5 worm cellular contexts compared by ENCODE assay signal in the genomic region with DNA sequence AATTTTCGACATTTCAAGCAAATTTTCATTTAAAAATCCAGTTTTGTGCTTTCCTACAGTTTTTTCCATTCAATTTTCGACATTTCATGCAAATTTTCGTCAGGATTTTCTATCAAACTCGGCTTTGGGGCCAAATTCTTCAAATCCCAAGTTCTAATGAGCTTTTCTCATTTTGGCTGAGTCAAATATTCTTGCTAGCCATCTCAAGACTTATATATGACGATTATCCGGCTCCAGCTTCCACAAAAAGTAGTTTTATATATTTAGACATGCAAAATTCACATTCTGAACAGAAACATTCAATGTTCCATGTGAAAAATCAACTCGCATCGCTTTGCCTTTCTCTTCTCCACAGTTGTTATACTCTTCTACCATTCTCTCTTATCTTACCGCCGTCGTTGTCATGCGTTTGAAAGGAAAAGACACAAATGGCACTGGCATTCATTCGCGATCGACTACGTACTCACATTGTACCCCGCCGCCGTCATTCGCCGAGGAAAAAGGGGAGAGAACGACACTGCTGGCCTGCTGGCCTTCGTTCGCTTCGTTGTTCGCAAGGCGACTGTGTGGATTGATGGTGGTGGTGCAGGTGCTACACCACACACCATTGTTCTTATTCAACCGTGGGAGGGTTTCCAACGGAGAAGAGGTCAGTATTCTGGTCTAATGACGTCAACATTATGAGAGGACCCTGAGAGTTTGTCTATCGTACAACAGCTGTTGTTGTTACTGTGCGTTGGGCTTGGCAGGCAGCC.
TF ChIP-seq lines count a peak whose summit lies in the region.

No protein-coding gene starts in this region.

TF ChIP-seq in whole organism, L1 larva, 84 proteins besides CTCF, POLR2A, EP300 and RAD21 (continues in another document):
- no peak for TF ChIP-seq nhr-90 (tag; optimal IDR thresholded peaks at IDR 0.05; lab: Kevin White, UChicago; ENCODE audit: poor library complexity)
- no peak for TF ChIP-seq grh-1 (GFP tag; IDR thresholded peaks at IDR 0.05; lab: Robert Waterston, UW)
- peak; percentile 59 for TF ChIP-seq snu-23 (GFP tag; optimal IDR thresholded peaks at IDR 0.05; lab: Kevin White, UChicago)
- TF ChIP-seq dpl-1 (GFP tag; optimal IDR thresholded peaks at IDR 0.05; lab: Kevin White, UChicago): peak in 2 of 3 experiments; percentile 37 to 38
- no peak for TF ChIP-seq aha-1 (tag; optimal IDR thresholded peaks at IDR 0.05; lab: Kevin White, UChicago)
- peak; percentile 8 for TF ChIP-seq nhr-71 (tag; optimal IDR thresholded peaks at IDR 0.05; lab: Kevin White, UChicago)
- no peak for TF ChIP-seq egl-13 (tag; optimal IDR thresholded peaks at IDR 0.05; lab: Kevin White, UChicago)
- TF ChIP-seq rnt-1 (tag; optimal IDR thresholded peaks at IDR 0.05; lab: Kevin White, UChicago): no peak
- TF ChIP-seq lsy-2 (tag; optimal IDR thresholded peaks at IDR 0.05; lab: Kevin White, UChicago): peak in 1 of 2 experiments; percentile 41
- no peak for TF ChIP-seq hlh-4 (tag; optimal IDR thresholded peaks at IDR 0.05; lab: Kevin White, UChicago)
- no peak for TF ChIP-seq fkh-10 (GFP tag; optimal IDR thresholded peaks at IDR 0.05; lab: Kevin White, UChicago)
- no peak for TF ChIP-seq nhr-12 (tag; optimal IDR thresholded peaks at IDR 0.05; lab: Kevin White, UChicago)
- no peak for TF ChIP-seq skn-1 (tag; optimal IDR thresholded peaks at IDR 0.05; lab: Kevin White, UChicago)
- no peak for TF ChIP-seq lir-3 (tag; optimal IDR thresholded peaks at IDR 0.05; lab: Kevin White, UChicago; ENCODE audit: poor library complexity)
- no peak for TF ChIP-seq nhr-11 (tag; optimal IDR thresholded peaks at IDR 0.05; lab: Kevin White, UChicago)
- TF ChIP-seq Y116A8C.19 (tag; optimal IDR thresholded peaks at IDR 0.05; lab: Kevin White, UChicago; ENCODE audit: borderline replicate concordance): no peak

TF ChIP-seq in whole organism, L3 larva, 47 proteins besides CTCF, POLR2A, EP300 and RAD21:
- peak; percentile 19 for TF ChIP-seq nfya-1 (tag; optimal IDR thresholded peaks at IDR 0.05; lab: Kevin White, UChicago; ENCODE audit: insufficient read depth)
- TF ChIP-seq pha-4 (tag; optimal IDR thresholded peaks at IDR 0.05; lab: Kevin White, UChicago): peak; percentile 42
- peak; percentile 52 for TF ChIP-seq pqm-1 (tag; optimal IDR thresholded peaks at IDR 0.05; lab: Kevin White, UChicago)
- TF ChIP-seq snpc-4 (tag; optimal IDR thresholded peaks at IDR 0.05; lab: Kevin White, UChicago): peak; percentile 42
- TF ChIP-seq elt-3 (tag; optimal IDR thresholded peaks at IDR 0.05; lab: Kevin White, UChicago): no peak
- TF ChIP-seq elt-2 (tag; optimal IDR thresholded peaks at IDR 0.05; lab: Kevin White, UChicago): peak; percentile 69
- TF ChIP-seq nhr-25 (tag; optimal IDR thresholded peaks at IDR 0.05; lab: Kevin White, UChicago): peak; percentile 87
- TF ChIP-seq jun-1 (tag; optimal IDR thresholded peaks at IDR 0.05; lab: Kevin White, UChicago): peak; percentile 46
- TF ChIP-seq mml-1 (tag; optimal IDR thresholded peaks at IDR 0.05; lab: Kevin White, UChicago): no peak
- TF ChIP-seq sea-2 (GFP tag; optimal IDR thresholded peaks at IDR 0.05; lab: Kevin White, UChicago): peak; percentile 9
- no peak for TF ChIP-seq lin-15B (tag; optimal IDR thresholded peaks at IDR 0.05; lab: Kevin White, UChicago)
TF ChIP-seq in whole organism, L3 larva: peak in this region for 8.

TF ChIP-seq in whole organism, early embryonic, 17 proteins besides CTCF, POLR2A, EP300 and RAD21:
- TF ChIP-seq tbx-11 (GFP tag; IDR thresholded peaks at IDR 0.05; lab: Robert Waterston, UW) (0 out of 2 replicates have a peak, but pooled peaks have one; percentile 32), aly-1 (tag; optimal IDR thresholded peaks at IDR 0.05; lab: Kevin White, UChicago) (peak; percentile 15), hmbx-1 (tag; optimal IDR thresholded peaks at IDR 0.05; lab: Kevin White, UChicago) (no peak), pes-1 (GFP tag; IDR thresholded peaks at IDR 0.05; lab: Robert Waterston, UW) (0 out of 2 replicates have a peak, but pooled peaks have one; percentile 15), hmg-4 (GFP tag; optimal IDR thresholded peaks at IDR 0.05; lab: Kevin White, UChicago) (peak; percentile 94), ceh-36 (tag; optimal IDR thresholded peaks at IDR 0.05; lab: Kevin White, UChicago) (no peak), flt-1 (GFP tag; IDR thresholded peaks at IDR 0.05; lab: Robert Waterston, UW) (no peak; the same call in 1 of the 2 replicates), sea-1 (GFP tag; conservative IDR thresholded peaks at IDR 0.05; lab: Robert Waterston, UW) (peak; percentile 64; the same call in 1 of the 2 replicates)

TF ChIP-seq in whole organism, midembryonic, 9 proteins besides CTCF, POLR2A, EP300 and RAD21:
- TF ChIP-seq med-1 (GFP tag; optimal IDR thresholded peaks at IDR 0.05; lab: Kevin White, UChicago; ENCODE audit: insufficient read depth): peak; percentile 24
- TF ChIP-seq flt-1 (GFP tag; IDR thresholded peaks at IDR 0.05; lab: Robert Waterston, UW): peak; percentile 69
- TF ChIP-seq ref-1 (GFP tag; conservative IDR thresholded peaks at IDR 0.05; lab: Robert Waterston, UW): no peak

TF ChIP-seq in whole organism, young adult, 124 proteins besides CTCF, POLR2A, EP300 and RAD21 (continues in another document):
- TF ChIP-seq snpc-1.1 (tag; optimal IDR thresholded peaks at IDR 0.05; lab: Kevin White, UChicago; ENCODE audit: insufficient read depth) (no peak), lin-35 (GFP tag; optimal IDR thresholded peaks at IDR 0.05; lab: Kevin White, UChicago) (no peak), bed-1 (GFP tag; IDR thresholded peaks at IDR 0.05; lab: Robert Waterston, UW) (no peak), dox-1 (GFP tag; IDR thresholded peaks at IDR 0.05; lab: Robert Waterston, UW) (peak; percentile 43; the same call in 1 of the 2 replicates), K12H6.12 (tag; optimal IDR thresholded peaks at IDR 0.05; lab: Kevin White, UChicago) (no peak), Y67H2A.10 (GFP tag; conservative IDR thresholded peaks at IDR 0.05; lab: Robert Waterston, UW) (no peak), rpc-1 (optimal IDR thresholded peaks at IDR 0.05; lab: Kevin White, UChicago) (no peak), rpc-1 (tag; optimal IDR thresholded peaks at IDR 0.05; lab: Kevin White, UChicago) (no peak), F33H1.4 (GFP tag; IDR thresholded peaks at IDR 0.05; lab: Robert Waterston, UW) (no peak), B0035.1 (tag; optimal IDR thresholded peaks at IDR 0.05; lab: Kevin White, UChicago) (no peak), cebp-1 (GFP tag; IDR thresholded peaks at IDR 0.05; lab: Robert Waterston, UW) (no peak), cebp-1 (tag; optimal IDR thresholded peaks at IDR 0.05; lab: Kevin White, UChicago) (peak; percentile 33), ztf-25 (GFP tag; IDR thresholded peaks at IDR 0.05; lab: Robert Waterston, UW) (no peak), hmg-20 (GFP tag; IDR thresholded peaks at IDR 0.05; lab: Robert Waterston, UW) (no peak), snpc-4 (GFP tag; optimal IDR thresholded peaks at IDR 0.05; lab: Kevin White, UChicago) (no peak), snpc-4 (tag; optimal IDR thresholded peaks at IDR 0.05; lab: Kevin White, UChicago) (peak in 1 of 4 experiments; percentile 6), nfya-1 (tag; optimal IDR thresholded peaks at IDR 0.05; lab: Kevin White, UChicago; ENCODE audit: borderline replicate concordance, insufficient read depth) (no peak), zfh-2 (GFP tag; conservative IDR thresholded peaks at IDR 0.05; lab: Robert Waterston, UW) (peak; percentile 70), mel-28 (tag; optimal IDR thresholded peaks at IDR 0.05; lab: Kevin White, UChicago; ENCODE audit: borderline replicate concordance) (no peak), lag-1 (GFP tag; IDR thresholded peaks at IDR 0.05; lab: Robert Waterston, UW) (no peak), Y56A3A.18 (GFP tag; IDR thresholded peaks at IDR 0.05; lab: Robert Waterston, UW) (no peak), let-526 (GFP tag; IDR thresholded peaks at IDR 0.05; lab: Robert Waterston, UW) (no peak), die-1 (tag; optimal IDR thresholded peaks at IDR 0.05; lab: Kevin White, UChicago) (peak; percentile 18), mxl-1 (tag; optimal IDR thresholded peaks at IDR 0.05; lab: Kevin White, UChicago) (no peak), F49E8.2 (tag; optimal IDR thresholded peaks at IDR 0.05; lab: Kevin White, UChicago; ENCODE audit: insufficient read depth) (no peak), madf-8 (GFP tag; conservative IDR thresholded peaks at IDR 0.05; lab: Robert Waterston, UW) (no peak; the same call in 1 of the 2 replicates), F22D6.2 (tag; optimal IDR thresholded peaks at IDR 0.05; lab: Kevin White, UChicago) (no peak), hsf-1 (GFP tag; IDR thresholded peaks at IDR 0.05; lab: Robert Waterston, UW) (0 out of 2 replicates have a peak, but pooled peaks have one; percentile 5), ztf-18 (tag; optimal IDR thresholded peaks at IDR 0.05; lab: Kevin White, UChicago) (peak; percentile 51), snpc-1.3 (tag; optimal IDR thresholded peaks at IDR 0.05; lab: Kevin White, UChicago; ENCODE audit: insufficient read depth) (no peak), ZK185.1 (tag; optimal IDR thresholded peaks at IDR 0.05; lab: Kevin White, UChicago; ENCODE audit: poor library complexity, severe bottlenecking) (no peak), egl-44 (GFP tag; IDR thresholded peaks at IDR 0.05; lab: Robert Waterston, UW) (no peak), somi-1 (GFP tag; optimal IDR thresholded peaks at IDR 0.05; lab: Kevin White, UChicago) (no peak), ceh-79 (tag; optimal IDR thresholded peaks at IDR 0.05; lab: Kevin White, UChicago) (no peak), lin-40 (tag; optimal IDR thresholded peaks at IDR 0.05; lab: Kevin White, UChicago) (peak; percentile 4), F55B11.4 (tag; optimal IDR thresholded peaks at IDR 0.05; lab: Kevin White, UChicago; ENCODE audit: borderline replicate concordance, insufficient read depth) (no peak), let-607 (tag; optimal IDR thresholded peaks at IDR 0.05; lab: Kevin White, UChicago) (no peak), ceh-40 (GFP tag; IDR thresholded peaks at IDR 0.05; lab: Robert Waterston, UW) (no peak), madf-10 (tag; optimal IDR thresholded peaks at IDR 0.05; lab: Kevin White, UChicago) (no peak), rcor-1 (GFP tag; IDR thresholded peaks at IDR 0.05; lab: Robert Waterston, UW) (0 out of 2 replicates have a peak, but pooled peaks have one; percentile 42), aptf-2 (GFP tag; conservative IDR thresholded peaks at IDR 0.05; lab: Robert Waterston, UW) (no peak), attf-5 (GFP tag; optimal IDR thresholded peaks at IDR 0.05; lab: Kevin White, UChicago) (peak; percentile 29), madf-3 (GFP tag; IDR thresholded peaks at IDR 0.05; lab: Robert Waterston, UW) (no peak), zim-3 (tag; optimal IDR thresholded peaks at IDR 0.05; lab: Kevin White, UChicago) (no peak), mcd-1 (GFP tag; IDR thresholded peaks at IDR 0.05; lab: Robert Waterston, UW) (peak; percentile 28; the same call in 1 of the 2 replicates)

Comparison
In these comparisons a context has a peak if more than half of its experiments do, and no peak if none do; other contexts are left out.
1. Of the 8 proteins assayed by ChIP-seq in both whole organism, young adult and whole organism, L1 larva: peak only in whole organism, young adult: unc-62; only in whole organism, L1 larva: dpl-1, efl-1 and lin-35; in both: none; in neither: 3; mixed calls (peak in some experiments, not most) for 1.